Fruit fly (Drosophila melanogaster) whole organism: ENCODE data around the gene CG32354.

Experiments used
- CG8478 ChIP-seq: fragments of >200 bp; optimal IDR thresholded peaks from 2 replicates; lab custom pipeline; 2018; ENCODE audit warnings: inconsistent platforms
- EcR ChIP-seq, 2 experiments: fragments of >200 bp; optimal IDR thresholded peaks; 2 replicates each; lab custom pipeline; 2017; ENCODE audit warnings: missing biosample characterization in 2 of 2, missing genetic modification characterization in 2 of 2, missing genetic modification reagents in 2 of 2
- psq ChIP-seq: fragments of >200 bp; optimal IDR thresholded peaks from 2 replicates; lab custom pipeline; 2017

DNA sequence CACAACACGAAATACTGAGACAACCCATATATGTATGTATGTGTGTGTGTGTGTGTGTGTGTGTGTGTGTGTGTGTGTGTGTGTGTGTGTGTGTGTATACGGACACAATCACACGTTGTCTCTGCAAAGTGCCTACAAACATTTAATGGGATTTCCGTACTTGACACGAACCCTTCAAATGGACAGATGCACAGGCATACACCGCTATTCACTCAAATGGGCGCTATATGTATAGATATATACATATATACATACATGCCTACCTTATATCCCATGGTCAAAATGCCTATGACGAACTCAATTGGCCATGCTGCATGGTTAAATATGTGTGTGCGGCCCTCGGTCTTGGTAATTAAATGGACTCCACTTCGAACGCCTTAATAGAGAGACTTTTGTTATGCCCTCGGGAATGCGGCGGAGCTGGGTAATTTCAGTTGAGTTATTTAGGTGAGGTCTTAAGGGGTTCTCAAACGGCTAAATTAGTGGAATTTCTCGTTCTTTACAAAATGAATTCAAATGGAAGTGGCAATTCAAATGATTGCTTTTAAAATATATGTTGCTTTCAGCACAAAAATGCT, 34.6 kb upstream of the CG32354 start:
- TF ChIP-seq EcR (GFP tag; optimal IDR thresholded peaks at IDR 0.05; lab: Kevin White, UChicago) (no peak), psq (lab: Kevin White, UChicago) (no peak), CG8478 (lab: Kevin White, UChicago) (no peak)
